Worm (Caenorhabditis elegans) whole organism, dauer: ENCODE results near the gene cfim-2.

ENCODE experiments used
- unc-62 ChIP-seq: sonication (generic microtip); optimal IDR thresholded peaks from 2 replicates; lab custom pipeline; 2017; ENCODE audit warnings: missing biosample characterization, missing genetic modification reagents, missing genetic modification characterization

cfim-2 gene

DNA sequence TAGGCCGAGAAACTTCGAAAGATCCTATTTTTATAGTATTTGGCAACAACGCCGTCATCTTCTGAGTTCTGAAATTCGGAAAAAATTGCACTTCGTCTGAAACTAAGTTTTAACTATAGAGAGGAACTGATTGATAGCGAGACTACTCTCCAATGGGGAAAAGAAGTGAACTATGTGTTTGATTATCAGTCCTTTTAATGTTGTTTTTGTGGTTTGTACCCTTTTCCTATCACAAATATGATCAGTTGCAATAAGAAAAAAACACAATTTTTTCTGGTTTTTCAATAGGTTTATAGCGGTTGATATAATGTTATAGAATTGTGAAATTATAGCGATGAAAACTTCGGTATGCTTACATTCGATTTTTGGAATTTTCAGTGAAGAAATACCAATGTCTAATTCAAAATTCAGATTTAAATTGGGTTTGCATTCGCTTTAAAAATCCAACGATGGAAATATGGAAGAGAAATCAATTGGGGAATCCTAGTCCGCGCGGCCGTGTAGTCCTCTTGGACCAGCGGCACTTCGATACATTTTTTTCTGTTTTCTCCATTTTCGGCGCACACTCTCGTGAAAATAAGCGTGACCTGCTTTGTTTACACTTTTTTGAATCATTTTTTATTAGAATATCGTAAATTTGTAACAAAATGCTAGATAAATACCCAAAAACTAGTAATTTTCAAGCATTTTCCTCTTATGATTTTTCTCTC lies 47.3 kb downstream of the cfim-2 start, which contains the start of gene C53B4.3:
Gene C53B4.3, minus strand, starts transcription at position 464 of the 710 bp plus-strand sequence.
- TF ChIP-seq unc-62 (GFP tag; lab: Kevin White, UChicago), result no peak

DNA sequence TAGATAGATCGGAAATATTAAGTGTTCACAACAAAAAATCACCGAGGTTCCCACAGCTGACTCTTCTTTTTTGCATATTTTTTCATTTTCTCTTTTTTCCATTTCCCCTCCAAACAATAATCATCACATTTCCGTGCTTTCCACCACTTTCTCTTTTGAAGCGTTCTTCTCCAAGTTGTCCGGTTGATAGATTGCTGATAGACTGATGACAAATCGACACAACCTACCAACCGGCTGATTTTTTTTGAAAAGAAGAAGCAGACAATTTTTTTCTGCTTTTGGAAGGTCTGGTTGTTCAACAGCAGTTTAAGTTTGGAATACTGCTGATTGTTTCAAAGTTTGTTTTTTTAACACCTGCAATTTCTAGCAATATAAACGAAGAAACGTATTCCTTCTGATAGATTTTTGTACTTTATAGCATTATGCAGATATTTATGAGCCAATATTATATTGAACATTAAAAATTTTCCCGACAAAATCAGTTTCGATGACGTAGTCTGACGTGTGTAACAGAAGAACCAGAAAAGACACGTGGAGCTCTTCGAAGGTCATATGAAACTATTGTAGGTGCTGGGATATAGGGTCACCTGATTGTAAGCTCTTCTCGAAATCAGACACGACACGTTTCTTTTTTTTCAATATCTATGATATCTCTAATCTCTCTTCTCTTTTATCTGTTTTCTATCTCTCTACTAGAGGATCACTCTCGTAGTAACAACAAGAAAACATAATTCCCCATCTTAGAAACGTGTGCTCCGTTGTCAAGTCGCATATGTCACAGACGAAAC lies 48.6 kb downstream of the cfim-2 start:
- TF ChIP-seq unc-62 (GFP tag; lab: Kevin White, UChicago), result no peak

DNA sequence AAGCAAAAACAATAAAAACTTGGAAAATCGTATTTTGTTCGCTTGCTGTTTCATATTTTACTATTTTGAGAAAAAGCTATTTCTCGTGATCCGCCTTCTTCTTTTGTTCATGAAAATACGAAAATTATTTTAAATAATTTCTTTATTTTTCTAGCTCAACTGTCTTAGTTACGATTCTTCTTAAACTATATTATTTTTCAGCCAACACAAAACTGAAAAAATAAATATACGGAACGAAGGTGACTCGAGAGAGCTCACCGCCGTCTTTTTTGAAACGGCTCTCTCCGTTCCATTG lies 49.2 kb downstream of the cfim-2 start, which contains the start of gene pdzd-8:
Gene pdzd-8, plus strand, starts transcription at position 196 of the 295 bp plus-strand sequence.
- TF ChIP-seq unc-62 (GFP tag; lab: Kevin White, UChicago), result no peak

DNA sequence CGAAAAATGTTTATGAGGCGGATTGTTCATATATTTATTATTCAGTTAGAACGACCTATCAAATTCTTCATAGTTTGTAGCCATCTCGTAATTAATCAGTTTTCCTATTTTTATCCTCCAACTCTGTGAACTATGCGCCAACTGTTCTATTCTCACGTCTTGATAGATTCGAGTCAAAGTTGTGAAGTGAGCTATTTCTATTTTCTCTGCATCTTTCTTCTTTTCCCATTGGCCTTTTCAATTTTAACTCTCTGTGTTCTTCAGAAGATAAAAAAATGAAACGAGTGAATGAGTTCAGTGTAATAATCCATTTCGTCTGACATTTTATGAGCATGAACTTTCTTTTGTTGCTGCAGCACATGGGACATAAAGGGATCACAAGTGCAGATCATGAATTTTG lies 51.9 kb downstream of the cfim-2 start:
- TF ChIP-seq unc-62 (GFP tag; lab: Kevin White, UChicago), result no peak

DNA sequence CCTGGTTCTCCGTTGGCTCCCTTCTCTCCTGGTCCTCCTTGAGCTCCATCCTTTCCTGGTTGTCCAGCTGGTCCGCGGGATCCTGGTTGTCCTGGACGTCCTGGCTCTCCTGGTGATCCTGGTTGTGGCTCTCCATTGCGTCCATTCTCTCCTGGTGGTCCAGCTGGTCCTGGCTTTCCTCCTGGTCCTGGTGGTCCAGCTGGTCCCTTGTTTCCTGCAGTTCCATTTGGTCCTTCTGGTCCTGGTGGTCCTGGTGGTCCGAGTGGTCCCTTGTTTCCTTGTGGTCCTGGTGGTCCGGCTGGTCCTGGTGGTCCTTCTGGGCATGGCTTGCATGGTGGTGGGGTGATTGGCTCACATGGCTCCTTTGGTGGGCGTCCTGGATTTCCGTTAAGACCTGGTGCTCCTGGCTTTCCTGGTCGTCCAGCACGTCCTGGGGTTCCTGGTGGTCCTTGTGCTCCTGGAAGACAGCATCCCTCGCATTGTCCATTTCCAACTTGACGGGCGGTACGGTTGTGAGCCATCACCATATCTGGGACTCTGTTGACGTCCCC lies 53.0 kb downstream of the cfim-2 start:
- TF ChIP-seq unc-62 (GFP tag; lab: Kevin White, UChicago), result no peak

DNA sequence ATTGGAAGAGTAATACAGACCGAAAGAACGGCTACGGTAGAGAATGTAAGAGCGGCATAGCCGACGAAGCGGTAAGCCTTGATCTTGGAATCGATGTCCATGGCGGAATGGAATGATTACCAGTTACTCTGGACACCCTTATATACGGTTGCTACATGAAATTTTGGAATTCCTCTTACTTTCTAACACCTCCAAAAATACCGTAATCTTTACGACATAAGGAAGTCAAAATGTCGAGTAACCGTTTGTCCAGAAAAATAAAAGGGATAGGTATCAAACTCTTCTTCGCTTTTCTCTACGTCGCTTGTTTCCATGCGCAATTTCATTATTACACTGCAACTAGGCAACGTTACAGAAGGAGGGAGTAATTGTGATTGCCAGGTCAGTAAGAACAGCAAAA lies 53.6 kb downstream of the cfim-2 start, which contains the start of gene col-119:
Gene col-119, minus strand, starts transcription at position 101 of the 400 bp plus-strand sequence.
- no peak for TF ChIP-seq unc-62 (GFP tag; lab: Kevin White, UChicago)
